Worm (Caenorhabditis elegans): ENCODE measurements around the gene B0334.5.

DNA sequence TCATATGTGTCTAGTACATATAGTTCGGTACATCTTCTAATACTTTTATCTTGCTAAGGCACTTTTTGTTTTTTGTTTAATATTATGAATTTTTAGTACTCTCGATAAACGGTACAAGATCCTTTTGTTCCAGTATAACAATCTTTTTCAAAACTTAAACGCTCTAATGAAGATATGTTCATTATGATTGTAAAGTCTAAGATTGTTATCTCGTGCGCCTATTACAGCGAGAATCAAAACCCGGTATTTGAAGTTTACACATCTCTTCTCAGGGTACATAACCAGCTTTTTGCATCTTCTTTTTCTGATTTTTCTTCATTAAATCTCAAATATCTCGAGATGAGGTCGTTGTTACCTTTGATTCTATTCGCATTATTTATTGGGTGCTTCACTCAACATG lies 9.5 kb upstream of the B0334.5 start, which contains the start of gene B0334.13:
- TF ChIP-seq snpc-4 (tag; optimal IDR thresholded peaks at IDR 0.05) = no peak
- TF ChIP-seq ceh-16 (tag; optimal IDR thresholded peaks at IDR 0.05) = no peak

Data from whole organism, L2 larva.